Worm (Caenorhabditis elegans) whole organism, mixed stage, embryonic: ENCODE data around the gene fbxb-74.

Experiments
- blmp-1 ChIP-seq: fragments of 150-350 bp; optimal IDR thresholded peaks from 2 replicates; lab custom pipeline; 2014; ENCODE audit warnings: missing biosample characterization, missing genetic modification characterization
- ceh-43 ChIP-seq: fragments of 200-800 bp; sonication (Bioruptor generic); optimal IDR thresholded peaks from 2 replicates; lab custom pipeline; 2018; ENCODE audit warnings: mild to moderate bottlenecking, missing genetic modification characterization, moderate library complexity, missing compliant biosample characterization
- ces-1 ChIP-seq: fragments of 150-350 bp; optimal IDR thresholded peaks from 2 replicates; lab custom pipeline; 2014; ENCODE audit warnings: missing biosample characterization, missing genetic modification reagents, missing genetic modification characterization
- cnd-1 ChIP-seq: fragments of 200-800 bp; sonication (Bioruptor generic); optimal IDR thresholded peaks from 2 replicates; lab custom pipeline; 2018; ENCODE audit warnings: mild to moderate bottlenecking, missing genetic modification characterization, missing compliant biosample characterization
- elt-1 ChIP-seq: sonication (generic microtip); optimal IDR thresholded peaks from 2 replicates; lab custom pipeline; 2017; ENCODE audit warnings: missing genetic modification characterization, mild to moderate bottlenecking, missing compliant biosample characterization, antibody characterized with exemption, moderate library complexity, borderline replicate concordance; ENCODE audit not compliant: insufficient read depth
- ham-2 ChIP-seq: fragments of 200-800 bp; sonication (Bioruptor generic); optimal IDR thresholded peaks from 2 replicates; lab custom pipeline; 2018; ENCODE audit warnings: mild to moderate bottlenecking, missing genetic modification characterization, missing compliant biosample characterization
- mep-1 ChIP-seq: fragments of 150-350 bp; optimal IDR thresholded peaks from 2 replicates; lab custom pipeline; 2017; ENCODE audit warnings: missing biosample characterization, missing genetic modification reagents, missing genetic modification characterization, inconsistent platforms
- mls-2 ChIP-seq: sonication (generic microtip); optimal IDR thresholded peaks from 2 replicates; lab custom pipeline; 2016; ENCODE audit warnings: mild to moderate bottlenecking, missing genetic modification characterization, moderate library complexity, missing compliant biosample characterization
- nhr-28 ChIP-seq: fragments of 150-350 bp; optimal IDR thresholded peaks from 2 replicates; lab custom pipeline; 2014; ENCODE audit warnings: missing biosample characterization, missing genetic modification characterization
- pha-4 ChIP-seq: fragments of 150-350 bp; optimal IDR thresholded peaks from 2 replicates; lab custom pipeline; 2018; ENCODE audit warnings: missing biosample characterization, missing genetic modification reagents, missing genetic modification characterization
- snpc-4 ChIP-seq: fragments of 150-350 bp; optimal IDR thresholded peaks from 2 replicates; lab custom pipeline; 2014; ENCODE audit warnings: missing biosample characterization, missing genetic modification characterization
- sptf-1 ChIP-seq: sonication (generic microtip); optimal IDR thresholded peaks from 2 replicates; lab custom pipeline; 2017; ENCODE audit warnings: mild to moderate bottlenecking, missing genetic modification characterization, moderate library complexity, missing compliant biosample characterization
- unc-39 ChIP-seq: fragments of 150-350 bp; optimal IDR thresholded peaks from 2 replicates; lab custom pipeline; 2014; ENCODE audit warnings: missing biosample characterization, missing genetic modification characterization
- unc-62 ChIP-seq: fragments of 150-350 bp; optimal IDR thresholded peaks from 2 replicates; lab custom pipeline; 2014; ENCODE audit warnings: missing biosample characterization, missing genetic modification reagents, missing genetic modification characterization

- TF ChIP-seq elt-1 (tag; lab: Kevin White, UChicago) = no peak
- no peak for TF ChIP-seq unc-62 (GFP tag; lab: Kevin White, UChicago)
- TF ChIP-seq mep-1 = no peak
- no peak for TF ChIP-seq sptf-1
- no peak for TF ChIP-seq unc-39
- no peak for TF ChIP-seq ces-1 (GFP tag; lab: Kevin White, UChicago)
- TF ChIP-seq snpc-4 (tag; lab: Kevin White, UChicago) = no peak
- no peak for TF ChIP-seq blmp-1
- no peak for TF ChIP-seq mls-2 (tag; lab: Kevin White, UChicago)
- TF ChIP-seq ham-2 (GFP tag; lab: Kevin White, UChicago) = peak; percentile 76
- no peak for TF ChIP-seq nhr-28 (tag; lab: Kevin White, UChicago)
- no peak for TF ChIP-seq pha-4 (tag; lab: Kevin White, UChicago)
- no peak for TF ChIP-seq cnd-1 (tag; lab: Kevin White, UChicago)
- no peak for TF ChIP-seq ceh-43
Measured at ce11 chrIV:4454330-4455173, 15.5 kb upstream of the fbxb-74 start, which contains the start of gene R08C7.11.
